ENCODE assay signal across 5 worm cellular contexts in the genomic region with DNA sequence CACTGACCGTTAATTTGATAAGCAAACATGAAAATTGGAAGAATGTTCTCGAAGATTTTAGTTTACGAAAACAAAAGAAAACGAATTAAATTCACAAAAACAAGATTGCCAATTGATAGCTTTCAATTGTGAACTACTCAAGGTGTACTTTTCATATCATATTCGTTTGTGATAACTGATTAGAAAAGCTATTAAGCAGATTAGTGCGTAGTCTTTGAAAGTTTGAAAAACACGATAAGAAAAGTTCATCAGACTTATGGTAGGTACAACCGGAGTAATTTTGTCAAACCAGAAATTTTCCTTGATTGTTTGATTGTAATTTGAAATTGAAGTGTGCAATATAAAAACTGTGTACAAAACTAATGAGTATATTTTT.
A peak's percentile ranks its signal among the peaks of the same experiment; 100 is the strongest.
TF ChIP-seq lines count a peak whose summit lies in the region.

No protein-coding gene starts in this region.

TF ChIP-seq in whole organism, L1 larva, 84 proteins besides CTCF, POLR2A, EP300 and RAD21:
- TF ChIP-seq pag-3 (tag; optimal IDR thresholded peaks at IDR 0.05; lab: Kevin White, UChicago; ENCODE audit: borderline replicate concordance, insufficient read depth): no peak
- no peak for TF ChIP-seq ceh-63 (GFP tag; optimal IDR thresholded peaks at IDR 0.05; lab: Kevin White, UChicago)
- TF ChIP-seq nhr-77 (tag; optimal IDR thresholded peaks at IDR 0.05; lab: Kevin White, UChicago): no peak
- no peak for TF ChIP-seq Y116A8C.19 (tag; optimal IDR thresholded peaks at IDR 0.05; lab: Kevin White, UChicago; ENCODE audit: borderline replicate concordance)
- no peak for TF ChIP-seq nhr-19 (GFP tag; conservative IDR thresholded peaks at IDR 0.05; lab: Robert Waterston, UW)
- TF ChIP-seq fkh-4 (tag; optimal IDR thresholded peaks at IDR 0.05; lab: Kevin White, UChicago; ENCODE audit: borderline replicate concordance): no peak
- TF ChIP-seq elt-2 (tag; optimal IDR thresholded peaks at IDR 0.05; lab: Kevin White, UChicago): peak; percentile 68
- no peak for TF ChIP-seq irx-1 (tag; optimal IDR thresholded peaks at IDR 0.05; lab: Kevin White, UChicago)
- no peak for TF ChIP-seq swsn-7 (tag; optimal IDR thresholded peaks at IDR 0.05; lab: Kevin White, UChicago)
- TF ChIP-seq aly-2 (tag; optimal IDR thresholded peaks at IDR 0.05; lab: Kevin White, UChicago): no peak
- TF ChIP-seq ztf-4 (tag; optimal IDR thresholded peaks at IDR 0.05; lab: Kevin White, UChicago): no peak
- TF ChIP-seq efl-1 (optimal IDR thresholded peaks at IDR 0.05; lab: Kevin White, UChicago): no peak
- TF ChIP-seq efl-1 (GFP tag; optimal IDR thresholded peaks at IDR 0.05 in 1 of 2; lab: Kevin White, UChicago): peak in 1 of 2 experiments; percentile 71
- no peak for TF ChIP-seq tbx-2 (tag; optimal IDR thresholded peaks at IDR 0.05; lab: Kevin White, UChicago)
- no peak for TF ChIP-seq lin-39 (tag; optimal IDR thresholded peaks at IDR 0.05; lab: Kevin White, UChicago)
- TF ChIP-seq elt-3 (tag; optimal IDR thresholded peaks at IDR 0.05; lab: Kevin White, UChicago): peak in 2 of 6 experiments; percentile 1 to 48
- TF ChIP-seq jun-1 (tag; optimal IDR thresholded peaks at IDR 0.05; lab: Kevin White, UChicago): no peak

TF ChIP-seq in whole organism, L2 larva, 48 proteins besides CTCF, POLR2A, EP300 and RAD21:
- TF ChIP-seq crh-2 (tag; optimal IDR thresholded peaks at IDR 0.05; lab: Kevin White, UChicago): no peak
- peak; percentile 41 for TF ChIP-seq sma-9 (GFP tag; optimal IDR thresholded peaks at IDR 0.05; lab: Kevin White, UChicago)
- no peak for TF ChIP-seq sma-9 (tag; optimal IDR thresholded peaks at IDR 0.05; lab: Kevin White, UChicago)
- peak; percentile 24 for TF ChIP-seq fos-1 (tag; optimal IDR thresholded peaks at IDR 0.05; lab: Kevin White, UChicago)
- TF ChIP-seq snpc-4 (tag; optimal IDR thresholded peaks at IDR 0.05; lab: Kevin White, UChicago): no peak
- TF ChIP-seq nhr-23 (tag; optimal IDR thresholded peaks at IDR 0.05; lab: Kevin White, UChicago): no peak
- TF ChIP-seq lsy-2 (tag; optimal IDR thresholded peaks at IDR 0.05; lab: Kevin White, UChicago): no peak
- no peak for TF ChIP-seq alr-1 (tag; optimal IDR thresholded peaks at IDR 0.05; lab: Kevin White, UChicago)
- no peak for TF ChIP-seq F13H6.1 (tag; optimal IDR thresholded peaks at IDR 0.05; lab: Kevin White, UChicago)
- TF ChIP-seq egl-27 (tag; optimal IDR thresholded peaks at IDR 0.05; lab: Kevin White, UChicago): no peak
- TF ChIP-seq unc-62 (GFP tag; optimal IDR thresholded peaks at IDR 0.05; lab: Kevin White, UChicago): no peak
- TF ChIP-seq peb-1 (tag; optimal IDR thresholded peaks at IDR 0.05; lab: Kevin White, UChicago): no peak
- TF ChIP-seq sma-3 (GFP tag; optimal IDR thresholded peaks at IDR 0.05; lab: Kevin White, UChicago): peak; percentile 6
- TF ChIP-seq unc-39 (tag; optimal IDR thresholded peaks at IDR 0.05; lab: Kevin White, UChicago): no peak
- TF ChIP-seq nhr-129 (tag; optimal IDR thresholded peaks at IDR 0.05; lab: Kevin White, UChicago): no peak
- TF ChIP-seq dmd-4 (tag; optimal IDR thresholded peaks at IDR 0.05; lab: Kevin White, UChicago): no peak
- no peak for TF ChIP-seq nhr-10 (tag; optimal IDR thresholded peaks at IDR 0.05; lab: Kevin White, UChicago)
- TF ChIP-seq Y55F3AM.14 (GFP tag; optimal IDR thresholded peaks at IDR 0.05; lab: Kevin White, UChicago): no peak
- TF ChIP-seq nhr-11 (tag; optimal IDR thresholded peaks at IDR 0.05; lab: Kevin White, UChicago): no peak

TF ChIP-seq in whole organism, L3 larva, 47 proteins besides CTCF, POLR2A, EP300 and RAD21:
- TF ChIP-seq pqm-1 (tag; optimal IDR thresholded peaks at IDR 0.05; lab: Kevin White, UChicago): peak; percentile 36
- TF ChIP-seq elt-2 (tag; optimal IDR thresholded peaks at IDR 0.05; lab: Kevin White, UChicago): peak; percentile 72
- TF ChIP-seq elt-1 (tag; optimal IDR thresholded peaks at IDR 0.05; lab: Kevin White, UChicago): no peak
- peak; percentile 41 for TF ChIP-seq nhr-25 (tag; optimal IDR thresholded peaks at IDR 0.05; lab: Kevin White, UChicago)

TF ChIP-seq in whole organism, L4 larva, 104 proteins besides CTCF, POLR2A, EP300 and RAD21:
- TF ChIP-seq dmd-8 (GFP tag; IDR thresholded peaks at IDR 0.05; lab: Robert Waterston, UW) (no peak), unc-62 (GFP tag; optimal IDR thresholded peaks at IDR 0.05 in 1 of 2; lab: Kevin White, UChicago) (peak in 1 of 2 experiments; percentile 70), unc-62 (tag; optimal IDR thresholded peaks at IDR 0.05; lab: Kevin White, UChicago) (no peak), dmd-6 (GFP tag; IDR thresholded peaks at IDR 0.05; lab: Robert Waterston, UW) (peak; percentile 19; the same call in 1 of the 2 replicates), nhr-48 (tag; optimal IDR thresholded peaks at IDR 0.05; lab: Kevin White, UChicago) (no peak), cey-2 (tag; optimal IDR thresholded peaks at IDR 0.05; lab: Kevin White, UChicago; ENCODE audit: borderline replicate concordance, insufficient read depth) (no peak), F49E8.2 (tag; optimal IDR thresholded peaks at IDR 0.05; lab: Kevin White, UChicago; ENCODE audit: borderline replicate concordance) (no peak), lin-38 (GFP tag; IDR thresholded peaks at IDR 0.05; lab: Robert Waterston, UW) (no peak), daf-16 (GFP tag; optimal IDR thresholded peaks at IDR 0.05; lab: Kevin White, UChicago) (no peak), daf-16 (tag; optimal IDR thresholded peaks at IDR 0.05; lab: Kevin White, UChicago) (peak; percentile 74), nhr-28 (tag; optimal IDR thresholded peaks at IDR 0.05; lab: Kevin White, UChicago) (peak; percentile 16), dve-1 (tag; optimal IDR thresholded peaks at IDR 0.05; lab: Kevin White, UChicago; ENCODE audit: insufficient read depth) (peak; percentile 34)

TF ChIP-seq in whole organism, young adult, 124 proteins besides CTCF, POLR2A, EP300 and RAD21:
- TF ChIP-seq lag-1 (GFP tag; IDR thresholded peaks at IDR 0.05; lab: Robert Waterston, UW) (no peak), Y79H2A.3 (GFP tag; conservative IDR thresholded peaks at IDR 0.05; lab: Robert Waterston, UW) (no peak), T26A5.8 (tag; optimal IDR thresholded peaks at IDR 0.05; lab: Kevin White, UChicago) (no peak), hsf-1 (GFP tag; IDR thresholded peaks at IDR 0.05; lab: Robert Waterston, UW) (0 out of 2 replicates have a peak, but pooled peaks have one; percentile 37), lin-35 (GFP tag; optimal IDR thresholded peaks at IDR 0.05; lab: Kevin White, UChicago) (no peak), egl-18 (GFP tag; IDR thresholded peaks at IDR 0.05; lab: Robert Waterston, UW) (no peak)
